Worm (Caenorhabditis elegans): ENCODE results near the gene H38K22.9.

The H38K22.9 gene

ce11 chrIII:4280215-4281173 lies 43.5 kb upstream of the H38K22.9 start, which contains the start of gene sup-26 (continued):
- TF ChIP-seq nhr-43 (tag; optimal IDR thresholded peaks at IDR 0.05; ENCODE audit: poor library complexity, severe bottlenecking) (no peak), sea-2 (GFP tag; optimal IDR thresholded peaks at IDR 0.05) (no peak), nhr-77 (tag; optimal IDR thresholded peaks at IDR 0.05) (no peak), ceh-28 (tag; optimal IDR thresholded peaks at IDR 0.05) (no peak), zag-1 (tag; optimal IDR thresholded peaks at IDR 0.05) (no peak), hmg-11 (tag; optimal IDR thresholded peaks at IDR 0.05) (no peak), fos-1 (tag; optimal IDR thresholded peaks at IDR 0.05) (no peak), nhr-11 (tag; optimal IDR thresholded peaks at IDR 0.05) (no peak), lin-39 (tag; optimal IDR thresholded peaks at IDR 0.05) (peak; percentile 23), nhr-28 (tag; optimal IDR thresholded peaks at IDR 0.05) (no peak), egl-5 (tag; optimal IDR thresholded peaks at IDR 0.05) (no peak), nhr-76 (tag; optimal IDR thresholded peaks at IDR 0.05) (no peak), skn-1 (tag; optimal IDR thresholded peaks at IDR 0.05) (no peak), elt-3 (tag; optimal IDR thresholded peaks at IDR 0.05) (peak in 1 of 3 experiments; percentile 45), nhr-25 (tag; optimal IDR thresholded peaks at IDR 0.05) (peak; percentile 41)

- peak; percentile 75 for TF ChIP-seq zag-1 (tag; optimal IDR thresholded peaks at IDR 0.05)
- peak; percentile 95 for TF ChIP-seq elt-2 (tag; optimal IDR thresholded peaks at IDR 0.05)
- TF ChIP-seq R02D3.7 (tag; optimal IDR thresholded peaks at IDR 0.05): peak; percentile 85
- peak; percentile 64 for TF ChIP-seq daf-12 (tag; optimal IDR thresholded peaks at IDR 0.05)
- TF ChIP-seq pqm-1 (tag; optimal IDR thresholded peaks at IDR 0.05): peak; percentile 74
- TF ChIP-seq elt-3 (tag; optimal IDR thresholded peaks at IDR 0.05): peak in 1 of 3 experiments; percentile 6
- peak; percentile 40 for TF ChIP-seq nhr-28 (tag; optimal IDR thresholded peaks at IDR 0.05)
- peak; percentile 14 for TF ChIP-seq nhr-76 (tag; optimal IDR thresholded peaks at IDR 0.05)
- peak; percentile 85 for TF ChIP-seq lin-15B (tag; optimal IDR thresholded peaks at IDR 0.05)
- TF ChIP-seq sea-2 (GFP tag; optimal IDR thresholded peaks at IDR 0.05): peak; percentile 77
- TF ChIP-seq nhr-12 (tag; optimal IDR thresholded peaks at IDR 0.05): no peak
- peak; percentile 87 for TF ChIP-seq fkh-10 (GFP tag; optimal IDR thresholded peaks at IDR 0.05)
- TF ChIP-seq skn-1 (tag; optimal IDR thresholded peaks at IDR 0.05): no peak
- TF ChIP-seq mdl-1 (tag; optimal IDR thresholded peaks at IDR 0.05): peak; percentile 93
- peak; percentile 82 for TF ChIP-seq ceh-82 (tag; optimal IDR thresholded peaks at IDR 0.05)
- no peak for TF ChIP-seq mml-1 (tag; optimal IDR thresholded peaks at IDR 0.05)
- TF ChIP-seq nhr-23 (tag; optimal IDR thresholded peaks at IDR 0.05): peak; percentile 98
- TF ChIP-seq aly-2 (tag; optimal IDR thresholded peaks at IDR 0.05): peak; percentile 51
- TF ChIP-seq tbx-2 (tag; optimal IDR thresholded peaks at IDR 0.05): peak; percentile 97
- peak; percentile 86 for TF ChIP-seq fos-1 (tag; optimal IDR thresholded peaks at IDR 0.05)
- TF ChIP-seq egl-27 (tag; optimal IDR thresholded peaks at IDR 0.05): peak; percentile 72
- peak; percentile 98 for TF ChIP-seq hmg-11 (tag; optimal IDR thresholded peaks at IDR 0.05)
- peak; percentile 97 for TF ChIP-seq jun-1 (tag; optimal IDR thresholded peaks at IDR 0.05)
- peak; percentile 37 for TF ChIP-seq ceh-16 (tag; optimal IDR thresholded peaks at IDR 0.05)
- TF ChIP-seq lin-39 (tag; optimal IDR thresholded peaks at IDR 0.05): peak; percentile 95
- TF ChIP-seq egl-5 (tag; optimal IDR thresholded peaks at IDR 0.05): peak; percentile 92
- TF ChIP-seq snpc-4 (tag; optimal IDR thresholded peaks at IDR 0.05): peak; percentile 89
- peak; percentile 98 for TF ChIP-seq unc-62 (GFP tag; optimal IDR thresholded peaks at IDR 0.05)
- TF ChIP-seq ZK546.5 (tag; optimal IDR thresholded peaks at IDR 0.05): peak; percentile 27
- TF ChIP-seq nhr-11 (tag; optimal IDR thresholded peaks at IDR 0.05): peak; percentile 92
- no peak for TF ChIP-seq fkh-2 (tag; optimal IDR thresholded peaks at IDR 0.05)
- peak; percentile 35 for TF ChIP-seq nhr-77 (tag; optimal IDR thresholded peaks at IDR 0.05)
- TF ChIP-seq lsy-12 (tag; optimal IDR thresholded peaks at IDR 0.05): peak; percentile 97
- TF ChIP-seq nhr-25 (tag; optimal IDR thresholded peaks at IDR 0.05): peak; percentile 99
- TF ChIP-seq ztf-11 (tag; optimal IDR thresholded peaks at IDR 0.05): no peak
- peak; percentile 99 for TF ChIP-seq nfya-1 (tag; optimal IDR thresholded peaks at IDR 0.05; ENCODE audit: insufficient read depth)
- TF ChIP-seq ceh-9 (tag; optimal IDR thresholded peaks at IDR 0.05): no peak
- peak; percentile 91 for TF ChIP-seq elt-1 (tag; optimal IDR thresholded peaks at IDR 0.05)
- TF ChIP-seq ama-1 (optimal IDR thresholded peaks at IDR 0.05): peak; percentile 62
- TF ChIP-seq ceh-28 (tag; optimal IDR thresholded peaks at IDR 0.05): peak; percentile 96
- TF ChIP-seq eor-1 (tag; optimal IDR thresholded peaks at IDR 0.05): no peak
- peak; percentile 98 for TF ChIP-seq nhr-43 (tag; optimal IDR thresholded peaks at IDR 0.05; ENCODE audit: poor library complexity, severe bottlenecking)
- no peak for TF ChIP-seq unc-39 (tag; optimal IDR thresholded peaks at IDR 0.05)
- no peak for TF ChIP-seq nhr-67 (tag; optimal IDR thresholded peaks at IDR 0.05)
- TF ChIP-seq pha-4 (tag; optimal IDR thresholded peaks at IDR 0.05): peak; percentile 97
- peak; percentile 85 for TF ChIP-seq ztf-4 (tag; optimal IDR thresholded peaks at IDR 0.05)
These were observed 41.9 kb upstream of the H38K22.9 start for ce11 chrIII:4281955-4282618.
